Fruit fly (Drosophila melanogaster): ENCODE measurements around the gene Mob2.
"Not testable (repeated sequence)": the region's sequence is repeated elsewhere in the genome, so short reads cannot be mapped to it uniquely, and the experiment has no call there.

DNA sequence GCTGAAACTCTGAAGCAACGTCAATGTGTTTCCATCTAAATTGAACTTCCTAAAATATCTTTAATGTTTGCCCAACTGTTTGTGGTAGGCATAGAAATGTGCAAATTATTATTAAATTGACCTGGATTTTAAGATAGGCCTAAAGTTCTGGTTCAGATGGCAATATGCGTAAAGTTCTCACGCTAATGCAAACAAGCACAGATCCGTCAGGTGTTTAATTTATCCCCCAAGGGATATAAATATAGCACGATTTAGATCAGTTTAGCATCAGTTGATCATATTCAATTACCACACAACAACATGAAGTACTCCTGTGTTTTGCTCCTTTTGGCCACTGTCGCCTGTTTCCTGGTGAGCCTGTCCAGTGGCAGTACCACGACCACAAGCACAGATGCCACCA is 27.4 kb upstream of the Mob2 start, which contains the start of gene CG7377:
- not testable (repeated sequence) for TF ChIP-seq CG7928 (GFP tag; optimal IDR thresholded peaks at IDR 0.05); Scr (GFP tag; IDR thresholded peaks at IDR 0.05; ENCODE audit: partially characterized antibody); Dll (GFP tag; IDR thresholded peaks at IDR 0.05; ENCODE audit: partially characterized antibody); Atf3 (GFP tag; optimal IDR thresholded peaks at IDR 0.05); Six4 (GFP tag; optimal IDR thresholded peaks at IDR 0.05); Nf-YC (tag; optimal IDR thresholded peaks at IDR 0.05); CG6854 (GFP tag; optimal IDR thresholded peaks at IDR 0.05); sob (GFP tag; IDR thresholded peaks at IDR 0.05); fru (optimal IDR thresholded peaks at IDR 0.05); CG11398 (GFP tag; optimal IDR thresholded peaks at IDR 0.05); CG30403 (GFP tag; optimal IDR thresholded peaks at IDR 0.05); kah (GFP tag; optimal IDR thresholded peaks at IDR 0.05); lmd (GFP tag; IDR thresholded peaks at IDR 0.05); CG7372 (GFP tag; IDR thresholded peaks at IDR 0.05)

Measured in whole organism, embryonic.